Worm (Caenorhabditis elegans) whole organism, L1 larva: ENCODE data around the gene T01G1.2.

ENCODE experiments used
- aly-2 ChIP-seq: fragments of 150-350 bp; optimal IDR thresholded peaks from 2 replicates; lab custom pipeline; 2014; ENCODE audit warnings: missing biosample characterization, missing genetic modification characterization
- isw-1 ChIP-seq: fragments of 200-800 bp; sonication (Bioruptor generic); IDR thresholded peaks from 2 replicates; pipeline ENCODE4 v1.3.6; 2022; ENCODE audit warnings: missing genetic modification characterization, missing compliant biosample characterization
- nhr-77 ChIP-seq: fragments of 150-350 bp; optimal IDR thresholded peaks from 2 replicates; lab custom pipeline; 2014; ENCODE audit warnings: missing biosample characterization, missing genetic modification characterization
- nhr-85 ChIP-seq: sonication (generic microtip); peaks from one replicate; lab custom pipeline; 2016; ENCODE audit warnings: missing genetic modification characterization, inconsistent platforms, missing compliant biosample characterization
- pag-3 ChIP-seq: sonication (generic microtip); optimal IDR thresholded peaks from 2 replicates; lab custom pipeline; 2017; ENCODE audit warnings: missing genetic modification characterization, mild to moderate bottlenecking, missing compliant biosample characterization, antibody characterized with exemption, borderline replicate concordance; ENCODE audit not compliant: insufficient read depth
- sup-37 ChIP-seq: fragments of 200-800 bp; sonication (Bioruptor generic); optimal IDR thresholded peaks from 2 replicates; lab custom pipeline; 2018; ENCODE audit warnings: mild to moderate bottlenecking, missing genetic modification characterization, missing compliant biosample characterization
- tlp-1 ChIP-seq: fragments of 150-350 bp; optimal IDR thresholded peaks from 2 replicates; lab custom pipeline; 2014; ENCODE audit warnings: missing biosample characterization, missing genetic modification characterization

- TF ChIP-seq aly-2 (no peak), pag-3 (no peak), nhr-77 (tag; lab: Kevin White, UChicago) (no peak), nhr-85 (tag; lab: Kevin White, UChicago) (no peak), isw-1 (no peak), sup-37 (GFP tag; lab: Kevin White, UChicago) (no peak), tlp-1 (tag; lab: Kevin White, UChicago) (no peak)
Measured at ce11 chrIV:11401482-11401881, 47.3 kb downstream of the T01G1.2 start.
